Worm (Caenorhabditis elegans): ENCODE results near the gene C07G2.5.
A peak's percentile ranks its signal among the peaks of the same experiment; 100 is the strongest.

C07G2.5 gene

DNA sequence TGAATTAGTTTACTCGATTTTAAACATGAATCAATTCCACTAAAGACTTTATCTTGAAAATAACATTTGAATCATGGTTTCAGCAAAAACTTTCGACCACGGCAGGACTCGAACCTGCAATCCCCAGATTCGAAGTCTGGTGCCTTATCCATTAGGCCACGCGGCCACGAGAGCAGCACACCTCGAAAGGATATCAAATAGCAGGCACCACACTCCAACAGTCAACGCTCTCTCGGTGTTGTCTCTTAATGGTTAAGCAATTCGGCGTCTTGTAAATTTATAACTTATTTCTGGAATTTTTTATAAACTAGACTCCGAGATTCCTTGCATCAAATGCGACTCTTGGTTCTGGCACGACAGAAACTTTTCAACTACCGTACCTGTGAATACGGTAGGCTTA is 28.0 kb downstream of the C07G2.5 start (continued):
- TF ChIP-seq lin-39 (tag; optimal IDR thresholded peaks at IDR 0.05) (no peak), lsy-2 (tag; optimal IDR thresholded peaks at IDR 0.05) (peak; percentile 13 to 88), sdz-12 (GFP tag; optimal IDR thresholded peaks at IDR 0.05) (peak; percentile 53), ztf-7 (tag; optimal IDR thresholded peaks at IDR 0.05) (peak; percentile 64), php-3 (GFP tag; IDR thresholded peaks at IDR 0.05) (peak; percentile 35; the same call in 1 of the 2 replicates), T26A8.4 (GFP tag; IDR thresholded peaks at IDR 0.05) (peak; percentile 87), ceh-82 (tag; optimal IDR thresholded peaks at IDR 0.05) (no peak), daf-12 (tag; optimal IDR thresholded peaks at IDR 0.05) (no peak), dmd-9 (GFP tag; IDR thresholded peaks at IDR 0.05) (peak; percentile 65; the same call in 1 of the 2 replicates), nhr-76 (tag; optimal IDR thresholded peaks at IDR 0.05) (no peak), ZK337.2 (GFP tag; IDR thresholded peaks at IDR 0.05) (no peak), R02D3.7 (tag; optimal IDR thresholded peaks at IDR 0.05) (no peak), F10B5.3 (tag; optimal IDR thresholded peaks at IDR 0.05) (peak; percentile 45), tag-97 (GFP tag; IDR thresholded peaks at IDR 0.05) (no peak), fkh-10 (GFP tag; optimal IDR thresholded peaks at IDR 0.05) (no peak), lin-29 (GFP tag; IDR thresholded peaks at IDR 0.05) (no peak), madf-9 (GFP tag; conservative IDR thresholded peaks at IDR 0.05) (peak; percentile 52; the same call in 1 of the 2 replicates), T20F7.1 (GFP tag; optimal IDR thresholded peaks at IDR 0.05) (no peak), pqm-1 (tag; optimal IDR thresholded peaks at IDR 0.05) (no peak), spr-1 (tag; optimal IDR thresholded peaks at IDR 0.05) (peak; percentile 82), daf-16 (GFP tag; optimal IDR thresholded peaks at IDR 0.05) (peak; percentile 67 to 78), daf-16 (tag; optimal IDR thresholded peaks at IDR 0.05) (peak; percentile 57), F44E2.7 (GFP tag; IDR thresholded peaks at IDR 0.05) (peak; percentile 78; the same call in 1 of the 2 replicates), lir-3 (tag; optimal IDR thresholded peaks at IDR 0.05) (peak; percentile 59), attf-4 (tag; optimal IDR thresholded peaks at IDR 0.05) (no peak), dpl-1 (GFP tag; optimal IDR thresholded peaks at IDR 0.05) (peak; percentile 33), arid-1 (GFP tag; conservative IDR thresholded peaks at IDR 0.05) (peak; percentile 88), nhr-48 (tag; optimal IDR thresholded peaks at IDR 0.05) (peak; percentile 80), ceh-62 (tag; optimal IDR thresholded peaks at IDR 0.05) (no peak)

DNA sequence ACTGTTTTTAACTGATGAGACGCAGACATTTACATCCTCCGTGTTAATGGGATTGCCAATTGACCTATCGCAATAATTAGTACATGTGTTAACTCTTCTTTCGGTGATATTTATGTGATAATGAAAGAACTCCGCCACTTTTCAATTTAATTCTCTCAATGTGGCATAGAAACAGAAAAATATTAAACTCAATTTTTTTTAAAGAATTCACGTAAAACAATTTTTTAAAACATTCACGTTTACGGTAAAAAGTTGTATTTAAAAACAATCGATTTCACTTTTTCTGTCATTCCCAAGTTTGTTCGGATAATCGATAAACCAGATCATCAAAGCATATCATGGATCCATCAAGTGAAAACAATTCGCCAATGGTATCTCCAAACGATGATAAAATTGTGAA is 30.0 kb downstream of the C07G2.5 start, which contains the start of gene mstr-2:
mstr-2 (plus strand) TSS at position 301 of the 400 bp plus-strand sequence.
- TF ChIP-seq ctbp-1 (GFP tag; IDR thresholded peaks at IDR 0.05) = no peak
- TF ChIP-seq unc-62 (GFP tag; optimal IDR thresholded peaks at IDR 0.05 in 1 of 2) = peak in 1 of 2 experiments; percentile 48
- TF ChIP-seq unc-62 (tag; optimal IDR thresholded peaks at IDR 0.05) = no peak

- TF ChIP-seq unc-62 (GFP tag; optimal IDR thresholded peaks at IDR 0.05 in 1 of 2) (no peak), unc-62 (tag; optimal IDR thresholded peaks at IDR 0.05) (no peak), unc-130 (GFP tag; optimal IDR thresholded peaks at IDR 0.05) (no peak), daf-8 (GFP tag; IDR thresholded peaks at IDR 0.05) (no peak), T20F7.1 (GFP tag; optimal IDR thresholded peaks at IDR 0.05) (no peak), pha-4 (GFP tag; IDR thresholded peaks at IDR 0.05) (no peak), pha-4 (tag; optimal IDR thresholded peaks at IDR 0.05) (no peak), nhr-10 (tag; optimal IDR thresholded peaks at IDR 0.05) (no peak), fkh-10 (GFP tag; optimal IDR thresholded peaks at IDR 0.05) (no peak), Y5F2A.4 (GFP tag; optimal IDR thresholded peaks at IDR 0.05) (no peak), dmd-9 (GFP tag; IDR thresholded peaks at IDR 0.05) (no peak), hif-1 (tag; optimal IDR thresholded peaks at IDR 0.05) (no peak), snpc-4 (tag; optimal IDR thresholded peaks at IDR 0.05) (no peak), cey-2 (tag; optimal IDR thresholded peaks at IDR 0.05; ENCODE audit: borderline replicate concordance, insufficient read depth) (no peak), dmd-6 (GFP tag; IDR thresholded peaks at IDR 0.05) (peak; percentile 78), lin-1 (GFP tag; IDR thresholded peaks at IDR 0.05) (no peak), ctbp-1 (GFP tag; IDR thresholded peaks at IDR 0.05) (no peak), mdt-29 (GFP tag; IDR thresholded peaks at IDR 0.05) (no peak), nhr-237 (tag; optimal IDR thresholded peaks at IDR 0.05) (no peak), daf-12 (tag; optimal IDR thresholded peaks at IDR 0.05) (no peak), mxl-2 (GFP tag; conservative IDR thresholded peaks at IDR 0.05) (no peak), F10B5.3 (tag; optimal IDR thresholded peaks at IDR 0.05) (no peak), pqm-1 (tag; optimal IDR thresholded peaks at IDR 0.05) (peak; percentile 85), zfp-2 (tag; optimal IDR thresholded peaks at IDR 0.05) (no peak), hlh-11 (tag; optimal IDR thresholded peaks at IDR 0.05) (peak; percentile 24), tag-97 (GFP tag; IDR thresholded peaks at IDR 0.05) (no peak), attf-4 (tag; optimal IDR thresholded peaks at IDR 0.05) (no peak), sdz-12 (GFP tag; optimal IDR thresholded peaks at IDR 0.05) (no peak), vab-7 (GFP tag; IDR thresholded peaks at IDR 0.05) (no peak)
Measured at ce11 chrIII:4468390-4468789, 30.4 kb downstream of the C07G2.5 start.

All from whole organism, L4 larva.